Worm (Caenorhabditis elegans) whole organism, mixed stage, embryonic: ENCODE data around the gene txt-8.

Experiments
- M03D4.4 ChIP-seq: sonication (generic microtip); optimal IDR thresholded peaks from 2 replicates; lab custom pipeline; 2017; ENCODE audit warnings: mild to moderate bottlenecking, missing genetic modification characterization, missing compliant biosample characterization
- bed-3 ChIP-seq: fragments of 200-800 bp; sonication (Bioruptor generic); optimal IDR thresholded peaks from 3 replicates; lab custom pipeline; 2018; ENCODE audit warnings: mild to moderate bottlenecking, missing genetic modification characterization, moderate library complexity, missing compliant biosample characterization
- blmp-1 ChIP-seq: fragments of 150-350 bp; optimal IDR thresholded peaks from 2 replicates; lab custom pipeline; 2014; ENCODE audit warnings: missing biosample characterization, missing genetic modification characterization
- ceh-39 ChIP-seq: fragments of 150-350 bp; optimal IDR thresholded peaks from 2 replicates; lab custom pipeline; 2014; ENCODE audit warnings: missing biosample characterization, missing genetic modification characterization
- ceh-43 ChIP-seq: fragments of 200-800 bp; sonication (Bioruptor generic); optimal IDR thresholded peaks from 2 replicates; lab custom pipeline; 2018; ENCODE audit warnings: mild to moderate bottlenecking, missing genetic modification characterization, moderate library complexity, missing compliant biosample characterization
- ceh-83 ChIP-seq: fragments of 200-800 bp; sonication (Bioruptor generic); optimal IDR thresholded peaks from 2 replicates; lab custom pipeline; 2018; ENCODE audit warnings: mild to moderate bottlenecking, missing genetic modification characterization, missing compliant biosample characterization
- ces-1 ChIP-seq: fragments of 150-350 bp; optimal IDR thresholded peaks from 2 replicates; lab custom pipeline; 2014; ENCODE audit warnings: missing biosample characterization, missing genetic modification reagents, missing genetic modification characterization
- cnd-1 ChIP-seq: fragments of 200-800 bp; sonication (Bioruptor generic); optimal IDR thresholded peaks from 2 replicates; lab custom pipeline; 2018; ENCODE audit warnings: mild to moderate bottlenecking, missing genetic modification characterization, missing compliant biosample characterization
- elt-1 ChIP-seq: sonication (generic microtip); optimal IDR thresholded peaks from 2 replicates; lab custom pipeline; 2017; ENCODE audit warnings: missing genetic modification characterization, mild to moderate bottlenecking, missing compliant biosample characterization, antibody characterized with exemption, moderate library complexity, borderline replicate concordance; ENCODE audit not compliant: insufficient read depth
- elt-3 ChIP-seq: fragments of 150-350 bp; optimal IDR thresholded peaks from 2 replicates; lab custom pipeline; 2014; ENCODE audit warnings: missing biosample characterization, missing genetic modification characterization
- flh-1 ChIP-seq: fragments of 200-800 bp; sonication (Bioruptor generic); optimal IDR thresholded peaks from 2 replicates; lab custom pipeline; 2018; ENCODE audit warnings: mild to moderate bottlenecking, missing genetic modification characterization, moderate library complexity, missing compliant biosample characterization
- ham-2 ChIP-seq: fragments of 200-800 bp; sonication (Bioruptor generic); optimal IDR thresholded peaks from 2 replicates; lab custom pipeline; 2018; ENCODE audit warnings: mild to moderate bottlenecking, missing genetic modification characterization, missing compliant biosample characterization
- hlh-1 ChIP-seq: fragments of 150-350 bp; optimal IDR thresholded peaks from 2 replicates; lab custom pipeline; 2014; ENCODE audit warnings: missing biosample characterization, missing genetic modification reagents, missing genetic modification characterization
- lin-13 ChIP-seq: fragments of 150-350 bp; optimal IDR thresholded peaks from 2 replicates; lab custom pipeline; 2014; ENCODE audit warnings: missing biosample characterization, missing genetic modification characterization
- lin-32 ChIP-seq: fragments of 200-800 bp; sonication (Bioruptor generic); optimal IDR thresholded peaks from 2 replicates; lab custom pipeline; 2018; ENCODE audit warnings: mild to moderate bottlenecking, missing genetic modification characterization, missing compliant biosample characterization
- lsy-2 ChIP-seq: fragments of 150-350 bp; optimal IDR thresholded peaks from 2 replicates; lab custom pipeline; 2014; ENCODE audit warnings: missing biosample characterization, missing genetic modification characterization
- mls-2 ChIP-seq: sonication (generic microtip); optimal IDR thresholded peaks from 2 replicates; lab custom pipeline; 2016; ENCODE audit warnings: mild to moderate bottlenecking, missing genetic modification characterization, moderate library complexity, missing compliant biosample characterization
- nhr-2 ChIP-seq: fragments of 150-350 bp; optimal IDR thresholded peaks from 2 replicates; lab custom pipeline; 2014; ENCODE audit warnings: missing biosample characterization, missing genetic modification characterization
- nhr-237 ChIP-seq: fragments of 150-350 bp; optimal IDR thresholded peaks from 2 replicates; lab custom pipeline; 2014; ENCODE audit warnings: missing biosample characterization, missing genetic modification characterization
- nhr-28 ChIP-seq: fragments of 150-350 bp; optimal IDR thresholded peaks from 2 replicates; lab custom pipeline; 2014; ENCODE audit warnings: missing biosample characterization, missing genetic modification characterization
- nhr-76 ChIP-seq: sonication (generic microtip); optimal IDR thresholded peaks from 2 replicates; lab custom pipeline; 2017; ENCODE audit warnings: missing biosample characterization, missing genetic modification characterization
- pha-4 ChIP-seq: fragments of 150-350 bp; optimal IDR thresholded peaks from 2 replicates; lab custom pipeline; 2018; ENCODE audit warnings: missing biosample characterization, missing genetic modification reagents, missing genetic modification characterization
- sem-2 ChIP-seq: fragments of 200-800 bp; sonication (Bioruptor generic); optimal IDR thresholded peaks from 2 replicates; lab custom pipeline; 2018; ENCODE audit warnings: mild to moderate bottlenecking, missing genetic modification characterization, missing compliant biosample characterization
- snpc-4 ChIP-seq: fragments of 150-350 bp; optimal IDR thresholded peaks from 2 replicates; lab custom pipeline; 2014; ENCODE audit warnings: missing biosample characterization, missing genetic modification characterization
- tbx-8 ChIP-seq: fragments of 200-800 bp; sonication (Bioruptor generic); optimal IDR thresholded peaks from 2 replicates; lab custom pipeline; 2018; ENCODE audit warnings: mild to moderate bottlenecking, missing genetic modification characterization, moderate library complexity, missing compliant biosample characterization
- unc-39 ChIP-seq: fragments of 150-350 bp; optimal IDR thresholded peaks from 2 replicates; lab custom pipeline; 2014; ENCODE audit warnings: missing biosample characterization, missing genetic modification characterization
- unc-62 ChIP-seq: fragments of 150-350 bp; optimal IDR thresholded peaks from 2 replicates; lab custom pipeline; 2014; ENCODE audit warnings: missing biosample characterization, missing genetic modification reagents, missing genetic modification characterization
- zip-8 ChIP-seq: fragments of 150-350 bp; optimal IDR thresholded peaks from 2 replicates; lab custom pipeline; 2014; ENCODE audit warnings: missing biosample characterization, missing genetic modification characterization
- ztf-11 ChIP-seq: fragments of 150-350 bp; optimal IDR thresholded peaks from 2 replicates; lab custom pipeline; 2014; ENCODE audit warnings: missing biosample characterization, missing genetic modification characterization

The txt-8 gene

ce11 chrV:18375551-18375950, 38.6 kb upstream of the txt-8 start:
- TF ChIP-seq unc-62 (GFP tag; lab: Kevin White, UChicago) (no peak), pha-4 (tag; lab: Kevin White, UChicago) (no peak), ceh-43 (GFP tag; lab: Kevin White, UChicago) (no peak), nhr-237 (no peak), elt-1 (no peak), unc-39 (tag; lab: Kevin White, UChicago) (no peak), mls-2 (tag; lab: Kevin White, UChicago) (no peak), lin-32 (GFP tag; lab: Kevin White, UChicago) (no peak), ztf-11 (no peak), bed-3 (GFP tag; lab: Kevin White, UChicago) (no peak)

ce11 chrV:18378819-18379218, 35.3 kb upstream of the txt-8 start, which contains the start of gene Y51A2B.8:
Gene Y51A2B.8 (plus strand): TSS chrV:18379119.
- no peak for TF ChIP-seq elt-1
- TF ChIP-seq hlh-1 = no peak
- TF ChIP-seq zip-8 = no peak
- no peak for TF ChIP-seq unc-39 (tag; lab: Kevin White, UChicago)
- TF ChIP-seq ces-1 (GFP tag; lab: Kevin White, UChicago) = no peak
- no peak for TF ChIP-seq nhr-237
- TF ChIP-seq nhr-28 (tag; lab: Kevin White, UChicago) = no peak
- TF ChIP-seq bed-3 (GFP tag; lab: Kevin White, UChicago) = no peak
- TF ChIP-seq blmp-1 (tag; lab: Kevin White, UChicago) = no peak
- no peak for TF ChIP-seq nhr-2 (tag; lab: Kevin White, UChicago)

- TF ChIP-seq hlh-1 = no peak
- TF ChIP-seq unc-62 (GFP tag; lab: Kevin White, UChicago) = no peak
- TF ChIP-seq ceh-83 = no peak
- no peak for TF ChIP-seq snpc-4
- TF ChIP-seq lin-32 (GFP tag; lab: Kevin White, UChicago) = no peak
- no peak for TF ChIP-seq nhr-28 (tag; lab: Kevin White, UChicago)
- TF ChIP-seq nhr-76 = no peak
- no peak for TF ChIP-seq M03D4.4
- TF ChIP-seq flh-1 = no peak
- no peak for TF ChIP-seq ces-1 (GFP tag; lab: Kevin White, UChicago)
- TF ChIP-seq ztf-11 = no peak
- no peak for TF ChIP-seq sem-2
- no peak for TF ChIP-seq lsy-2 (tag; lab: Kevin White, UChicago)
- TF ChIP-seq elt-1 = no peak
Observed at ce11 chrV:18382590-18382989, 31.6 kb upstream of the txt-8 start, which contains the start of gene nhr-288. Gene nhr-288 (minus strand): TSS chrV:18382690.

- no peak for TF ChIP-seq M03D4.4
- TF ChIP-seq pha-4 (tag; lab: Kevin White, UChicago) = no peak
Observed at ce11 chrV:18389046-18389445, 25.1 kb upstream of the txt-8 start, which contains the start of the genes Y51A2B.4 and Y51A2B.5. Gene Y51A2B.4 (minus strand): TSS chrV:18389146. Gene Y51A2B.5 (plus strand): TSS chrV:18389277.

- TF ChIP-seq tbx-8 (GFP tag; lab: Kevin White, UChicago) (no peak), lsy-2 (tag; lab: Kevin White, UChicago) (no peak), unc-62 (GFP tag; lab: Kevin White, UChicago) (no peak), zip-8 (no peak), hlh-1 (no peak), elt-3 (tag; lab: Kevin White, UChicago) (no peak), nhr-28 (tag; lab: Kevin White, UChicago) (no peak), bed-3 (GFP tag; lab: Kevin White, UChicago) (no peak), M03D4.4 (no peak), mls-2 (tag; lab: Kevin White, UChicago) (no peak), snpc-4 (no peak), ham-2 (GFP tag; lab: Kevin White, UChicago) (no peak), blmp-1 (tag; lab: Kevin White, UChicago) (no peak), lin-13 (tag; lab: Kevin White, UChicago) (no peak), cnd-1 (tag; lab: Kevin White, UChicago) (no peak), nhr-2 (tag; lab: Kevin White, UChicago) (no peak), flh-1 (no peak), sem-2 (no peak), ztf-11 (no peak)
Observed at ce11 chrV:18394203-18394602, 19.9 kb upstream of the txt-8 start, which contains the start of gene Y51A2B.6. Gene Y51A2B.6 (minus strand): TSS chrV:18394303.

- TF ChIP-seq lsy-2 (tag; lab: Kevin White, UChicago) (no peak), nhr-237 (no peak), sem-2 (no peak), ceh-39 (tag; lab: Kevin White, UChicago) (no peak), nhr-76 (no peak), zip-8 (no peak), mls-2 (tag; lab: Kevin White, UChicago) (no peak), ces-1 (GFP tag; lab: Kevin White, UChicago) (no peak)
- TF ChIP-seq, all 35 proteins: peak for 0
Observed at ce11 chrV:18395649-18396048, 18.5 kb upstream of the txt-8 start, which contains the start of gene Y51A2B.9. Gene Y51A2B.9 (minus strand): TSS chrV:18395749.
